Worm (Caenorhabditis elegans) whole organism, young adult: ENCODE measurements around the gene dmsr-4.

Source experiments
- F39B2.1 ChIP-seq: fragments of 200-800 bp; sonication (Bioruptor generic); IDR thresholded peaks from 2 replicates; pipeline ENCODE4 v1.3.6; 2022; ENCODE audit warnings: missing genetic modification reagents, missing genetic modification characterization, missing compliant biosample characterization
- F49E8.2 ChIP-seq: sonication (generic microtip); optimal IDR thresholded peaks from 3 replicates; lab custom pipeline; 2017; ENCODE audit warnings: missing genetic modification characterization, mild to moderate bottlenecking, missing compliant biosample characterization, antibody characterized with exemption, moderate library complexity; ENCODE audit not compliant: insufficient read depth
- Y53F4B.3 ChIP-seq: fragments of 200-800 bp; sonication (Bioruptor generic); IDR thresholded peaks from 2 replicates; pipeline ENCODE4 v1.3.6; 2022; ENCODE audit warnings: missing genetic modification reagents, missing genetic modification characterization, missing compliant biosample characterization
- Y79H2A.3 ChIP-seq: fragments of 200-800 bp; sonication (Bioruptor generic); conservative IDR thresholded peaks from 2 replicates; pipeline ENCODE4 v1.3.6; 2022; ENCODE audit warnings: missing genetic modification reagents, missing genetic modification characterization, missing compliant biosample characterization
- ama-1 ChIP-seq, 3 experiments: fragments of 150-350 bp in 1 of 3; sonication (generic microtip) in 2 of 3; optimal IDR thresholded peaks; 2 replicates each; lab custom pipeline; 2014 to 2018; ENCODE audit warnings: missing biosample characterization in 2 of 3, missing genetic modification characterization in 2 of 3, missing genetic modification reagents in 2 of 3
- attf-6 ChIP-seq: fragments of 200-800 bp; sonication (Bioruptor generic); IDR thresholded peaks from 2 replicates; pipeline ENCODE4 v1.3.6; 2022; ENCODE audit warnings: missing genetic modification reagents, missing genetic modification characterization, missing compliant biosample characterization
- ceh-27 ChIP-seq: fragments of 200-800 bp; sonication (Bioruptor generic); optimal IDR thresholded peaks from 2 replicates; lab custom pipeline; 2018; ENCODE audit warnings: mild to moderate bottlenecking, missing genetic modification characterization, moderate library complexity, missing compliant biosample characterization
- ztf-26 ChIP-seq: sonication (generic microtip); optimal IDR thresholded peaks from 2 replicates; lab custom pipeline; 2017; ENCODE audit warnings: missing genetic modification characterization, missing compliant biosample characterization
- ztf-28 ChIP-seq: fragments of 200-800 bp; sonication (Bioruptor generic); IDR thresholded peaks from 2 replicates; pipeline ENCODE4 v1.3.6; 2022; ENCODE audit warnings: missing genetic modification reagents, missing genetic modification characterization, missing compliant biosample characterization

DNA sequence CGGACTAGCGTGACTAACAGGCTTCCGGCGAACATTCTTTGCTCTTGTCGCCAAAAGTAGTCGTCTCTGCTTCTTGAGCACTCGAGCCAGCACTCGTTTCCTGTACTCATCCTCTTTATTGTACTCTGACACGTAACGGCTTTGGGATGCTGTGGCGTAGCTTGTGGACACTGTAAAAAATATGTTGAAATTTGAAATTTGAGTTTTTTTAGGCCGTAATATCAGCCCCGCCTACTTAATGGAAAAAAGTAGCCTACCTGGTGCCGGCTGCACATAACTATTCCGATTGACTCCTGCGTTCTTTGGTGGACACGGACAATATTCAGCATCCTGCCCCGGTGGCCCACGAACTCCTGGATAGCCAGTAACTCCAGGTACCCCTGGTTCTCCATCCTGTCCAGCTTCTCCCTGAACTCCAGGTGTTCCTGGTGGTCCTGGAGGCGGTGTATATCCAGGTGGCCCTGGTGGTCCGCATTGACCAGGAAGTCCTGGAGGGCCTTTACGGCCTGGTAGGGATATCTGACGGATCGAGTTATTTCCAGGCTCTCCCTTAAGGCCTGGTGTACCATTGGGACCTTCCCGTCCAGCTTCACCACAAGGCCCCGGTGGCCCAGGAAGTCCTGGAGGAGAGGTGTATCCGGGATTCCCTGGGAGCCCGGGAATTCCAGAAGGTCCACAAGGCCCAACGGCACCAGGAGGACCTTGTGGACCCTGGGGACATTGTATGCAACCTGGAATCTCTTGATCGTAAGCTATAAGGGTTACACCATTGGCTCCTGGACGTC lies 52.8 kb downstream of the dmsr-4 start:
- no peak for TF ChIP-seq Y53F4B.3
- TF ChIP-seq ama-1 (optimal IDR thresholded peaks at IDR 0.05; lab: Kevin White, UChicago): no peak
- TF ChIP-seq ama-1 (GFP tag; optimal IDR thresholded peaks at IDR 0.05; lab: Kevin White, UChicago): no peak
- TF ChIP-seq ztf-26 (tag; lab: Kevin White, UChicago): no peak
- no peak for TF ChIP-seq attf-6 (GFP tag; lab: Robert Waterston, UW)
- TF ChIP-seq F39B2.1: no peak
- TF ChIP-seq F49E8.2 (tag; lab: Kevin White, UChicago): no peak
- no peak for TF ChIP-seq Y79H2A.3 (GFP tag; lab: Robert Waterston, UW)
- TF ChIP-seq ceh-27 (GFP tag; lab: Kevin White, UChicago): no peak
- no peak for TF ChIP-seq ztf-28 (GFP tag; lab: Robert Waterston, UW)
